Worm (Caenorhabditis elegans) whole organism, young adult: ENCODE measurements around the gene W04G3.10.
A peak's percentile ranks its signal among the peaks of the same experiment; 100 is the strongest.

ENCODE experiments used
- B0019.2 ChIP-seq: fragments of 200-800 bp; sonication (Bioruptor generic); conservative IDR thresholded peaks from 2 replicates; pipeline ENCODE4 v1.3.6; 2022; ENCODE audit warnings: missing genetic modification reagents, missing genetic modification characterization, missing compliant biosample characterization
- B0035.1 ChIP-seq: sonication (generic microtip); optimal IDR thresholded peaks from 2 replicates; lab custom pipeline; 2016; ENCODE audit warnings: missing genetic modification characterization, mild to moderate bottlenecking, missing compliant biosample characterization, missing genotype, missing genetic modification reagents
- F23B12.7 ChIP-seq: sonication (generic microtip); optimal IDR thresholded peaks from 2 replicates; lab custom pipeline; 2017; ENCODE audit warnings: missing genetic modification characterization, mild to moderate bottlenecking, missing compliant biosample characterization, antibody characterized with exemption, moderate library complexity; ENCODE audit not compliant: insufficient read depth
- T26A5.8 ChIP-seq: sonication (generic microtip); optimal IDR thresholded peaks from 2 replicates; lab custom pipeline; 2016; ENCODE audit warnings: missing genetic modification characterization, missing compliant biosample characterization
- Y95B8A.8 ChIP-seq: fragments of 200-800 bp; sonication (Bioruptor generic); IDR thresholded peaks from 2 replicates; pipeline ENCODE4 v1.3.6; 2022; ENCODE audit warnings: missing genetic modification reagents, missing genetic modification characterization, missing compliant biosample characterization
- aptf-2 ChIP-seq: fragments of 200-800 bp; sonication (Bioruptor generic); conservative IDR thresholded peaks from 2 replicates; pipeline ENCODE4 v1.3.6; 2022; ENCODE audit warnings: missing genetic modification reagents, missing genetic modification characterization, missing compliant biosample characterization
- bed-2 ChIP-seq: fragments of 200-800 bp; sonication (Bioruptor generic); IDR thresholded peaks from 2 replicates; pipeline ENCODE4 v1.3.6; 2022; ENCODE audit warnings: missing genetic modification reagents, missing genetic modification characterization, missing compliant biosample characterization
- ccch-3 ChIP-seq: fragments of 200-800 bp; sonication (Bioruptor generic); optimal IDR thresholded peaks from 2 replicates; lab custom pipeline; 2018; ENCODE audit warnings: mild to moderate bottlenecking, missing genetic modification characterization, missing compliant biosample characterization
- ceh-58 ChIP-seq: fragments of 200-800 bp; sonication (Bioruptor generic); IDR thresholded peaks from 2 replicates; pipeline ENCODE4 v1.3.6; 2022; ENCODE audit warnings: missing genetic modification characterization, missing compliant biosample characterization
- ceh-79 ChIP-seq: sonication (generic microtip); optimal IDR thresholded peaks from 2 replicates; lab custom pipeline; 2017; ENCODE audit warnings: mild to moderate bottlenecking, missing genetic modification characterization, missing compliant biosample characterization
- die-1 ChIP-seq: sonication (generic microtip); optimal IDR thresholded peaks from 2 replicates; lab custom pipeline; 2016; ENCODE audit warnings: missing genotype, mild to moderate bottlenecking, missing genetic modification characterization, missing compliant biosample characterization
- dpff-1 ChIP-seq: sonication (generic microtip); optimal IDR thresholded peaks from 2 replicates; lab custom pipeline; 2017; ENCODE audit warnings: mild to moderate bottlenecking, missing genetic modification characterization, missing compliant biosample characterization
- efl-1 ChIP-seq: fragments of 150-350 bp; optimal IDR thresholded peaks from 2 replicates; lab custom pipeline; 2014; ENCODE audit warnings: missing biosample characterization, missing genetic modification reagents, missing genetic modification characterization
- egl-18 ChIP-seq: fragments of 200-800 bp; sonication (Bioruptor generic); IDR thresholded peaks from 2 replicates; pipeline ENCODE4 v1.3.6; 2022; ENCODE audit warnings: missing genetic modification reagents, missing genetic modification characterization, missing compliant biosample characterization
- fkh-3 ChIP-seq: sonication (generic microtip); optimal IDR thresholded peaks from 2 replicates; lab custom pipeline; 2016; ENCODE audit warnings: mild to moderate bottlenecking, missing genetic modification characterization, missing compliant biosample characterization
- him-1 ChIP-seq: sonication (generic microtip); optimal IDR thresholded peaks from 2 replicates; lab custom pipeline; 2016; ENCODE audit warnings: missing genotype, missing genetic modification reagents, missing genetic modification characterization, missing compliant biosample characterization
- hsf-1 ChIP-seq: fragments of 200-800 bp; sonication (Bioruptor generic); IDR thresholded peaks from 2 replicates; pipeline ENCODE4 v1.3.6; 2022; ENCODE audit warnings: missing genetic modification reagents, missing genetic modification characterization, missing compliant biosample characterization
- lag-1 ChIP-seq: fragments of 200-800 bp; sonication (Bioruptor generic); IDR thresholded peaks from 2 replicates; pipeline ENCODE4 v1.3.6; 2022; ENCODE audit warnings: missing genetic modification reagents, missing genetic modification characterization, missing compliant biosample characterization
- lin-35 ChIP-seq, 3 experiments: fragments of 150-350 bp in 2 of 3; sonication (generic microtip) in 1 of 3; optimal IDR thresholded peaks; 2 replicates each; lab custom pipeline; 2014 to 2018; ENCODE audit warnings: missing biosample characterization in 3 of 3, missing genetic modification characterization in 3 of 3, missing genetic modification reagents in 3 of 3
- lin-40 ChIP-seq: sonication (generic microtip); optimal IDR thresholded peaks from 2 replicates; lab custom pipeline; 2016; ENCODE audit warnings: missing genetic modification characterization, mild to moderate bottlenecking, missing compliant biosample characterization, missing genotype, missing genetic modification reagents
- madf-10 ChIP-seq: sonication (generic microtip); optimal IDR thresholded peaks from 2 replicates; lab custom pipeline; 2016; ENCODE audit warnings: mild to moderate bottlenecking, missing genetic modification characterization, missing compliant biosample characterization
- madf-3 ChIP-seq: fragments of 200-800 bp; sonication (Bioruptor generic); IDR thresholded peaks from 2 replicates; pipeline ENCODE4 v1.3.6; 2022; ENCODE audit warnings: missing genetic modification reagents, missing genetic modification characterization, missing compliant biosample characterization
- madf-6 ChIP-seq: fragments of 200-800 bp; sonication (Bioruptor generic); IDR thresholded peaks from 2 replicates; pipeline ENCODE4 v1.3.6; 2022; ENCODE audit warnings: missing genetic modification reagents, missing genetic modification characterization, missing compliant biosample characterization
- nfyb-1 ChIP-seq: fragments of 200-800 bp; sonication (Bioruptor generic); IDR thresholded peaks from 2 replicates; pipeline ENCODE4 v1.3.6; 2022; ENCODE audit warnings: missing genetic modification reagents, missing genetic modification characterization, missing compliant biosample characterization
- nhr-179 ChIP-seq: sonication (generic microtip); optimal IDR thresholded peaks from 2 replicates; lab custom pipeline; 2016; ENCODE audit warnings: mild to moderate bottlenecking, missing genetic modification characterization, missing compliant biosample characterization
- nhr-80 ChIP-seq: sonication (generic microtip); optimal IDR thresholded peaks from 2 replicates; lab custom pipeline; 2016; ENCODE audit warnings: missing genetic modification characterization, missing compliant biosample characterization
- pha-4 ChIP-seq: fragments of 150-350 bp; sonication (generic microtip); optimal IDR thresholded peaks from 2 replicates; lab custom pipeline; 2014; ENCODE audit warnings: missing biosample characterization, missing genetic modification reagents, missing genetic modification characterization
- rcor-1 ChIP-seq: fragments of 200-800 bp; sonication (Bioruptor generic); IDR thresholded peaks from 2 replicates; pipeline ENCODE4 v1.3.6; 2022; ENCODE audit warnings: missing genetic modification reagents, missing genetic modification characterization, missing compliant biosample characterization
- sdz-38 ChIP-seq: sonication (generic microtip); optimal IDR thresholded peaks from 2 replicates; lab custom pipeline; 2016; ENCODE audit warnings: missing genotype, missing genetic modification characterization, missing compliant biosample characterization
- snpc-1.3 ChIP-seq: sonication (generic microtip); optimal IDR thresholded peaks from 2 replicates; lab custom pipeline; 2017; ENCODE audit warnings: missing genetic modification characterization, mild to moderate bottlenecking, missing compliant biosample characterization, antibody characterized with exemption, moderate library complexity, missing genotype, missing genetic modification reagents; ENCODE audit not compliant: insufficient read depth
- somi-1 ChIP-seq: fragments of 200-800 bp; sonication (Bioruptor generic); optimal IDR thresholded peaks from 2 replicates; lab custom pipeline; 2018; ENCODE audit warnings: mild to moderate bottlenecking, missing genetic modification characterization, missing compliant biosample characterization
- tbp1 ChIP-seq: fragments of 200-800 bp; sonication (Bioruptor generic); optimal IDR thresholded peaks from 2 replicates; lab custom pipeline; 2018; ENCODE audit warnings: mild to moderate bottlenecking, missing genetic modification characterization, missing compliant biosample characterization
- ztf-22 ChIP-seq: fragments of 200-800 bp; sonication (Bioruptor generic); optimal IDR thresholded peaks from 2 replicates; lab custom pipeline; 2018; ENCODE audit warnings: mild to moderate bottlenecking, missing genetic modification characterization, moderate library complexity, missing compliant biosample characterization
- ztf-25 ChIP-seq: fragments of 200-800 bp; sonication (Bioruptor generic); IDR thresholded peaks from 2 replicates; pipeline ENCODE4 v1.3.6; 2022; ENCODE audit warnings: missing genetic modification reagents, missing genetic modification characterization, missing compliant biosample characterization
- ztf-26 ChIP-seq: sonication (generic microtip); optimal IDR thresholded peaks from 2 replicates; lab custom pipeline; 2017; ENCODE audit warnings: missing genetic modification characterization, missing compliant biosample characterization
- ztf-28 ChIP-seq: fragments of 200-800 bp; sonication (Bioruptor generic); IDR thresholded peaks from 2 replicates; pipeline ENCODE4 v1.3.6; 2022; ENCODE audit warnings: missing genetic modification reagents, missing genetic modification characterization, missing compliant biosample characterization

Gene W04G3.10

ce11 chrX:11080170-11080728 lies 2.2 kb upstream of the W04G3.10 start, which contains the start of gene sulp-7:
sulp-7 (plus strand) TSS chrX:11080678.
- no peak for TF ChIP-seq sdz-38 (tag; lab: Kevin White, UChicago)
- TF ChIP-seq dpff-1 (tag; lab: Kevin White, UChicago), result no peak
- no peak for TF ChIP-seq T26A5.8 (tag; lab: Kevin White, UChicago)
- TF ChIP-seq nhr-80, result peak; percentile 35
- no peak for TF ChIP-seq lin-35 (GFP tag; optimal IDR thresholded peaks at IDR 0.05; lab: Kevin White, UChicago)

ce11 chrX:11079667-11080066 lies 1.6 kb upstream of the W04G3.10 start, which contains the start of gene W04G3.13:
W04G3.13 (minus strand) TSS chrX:11079767.
- TF ChIP-seq snpc-1.3 (no peak), F23B12.7 (tag; lab: Kevin White, UChicago) (no peak), madf-10 (tag; lab: Kevin White, UChicago) (no peak), B0019.2 (GFP tag; lab: Robert Waterston, UW) (no peak), Y95B8A.8 (no peak), madf-3 (GFP tag; lab: Robert Waterston, UW) (no peak), die-1 (tag; lab: Kevin White, UChicago) (no peak), fkh-3 (tag; lab: Kevin White, UChicago) (no peak), him-1 (no peak), lag-1 (GFP tag; lab: Robert Waterston, UW) (no peak), efl-1 (GFP tag; lab: Kevin White, UChicago) (no peak), bed-2 (GFP tag; lab: Robert Waterston, UW) (no peak), ccch-3 (no peak), egl-18 (GFP tag; lab: Robert Waterston, UW) (no peak), madf-6 (GFP tag; lab: Robert Waterston, UW) (no peak), hsf-1 (GFP tag; lab: Robert Waterston, UW) (no peak)
- TF ChIP-seq, all 124 proteins: peak for 0

- no peak for TF ChIP-seq ztf-28 (GFP tag; lab: Robert Waterston, UW)
- no peak for TF ChIP-seq aptf-2
- no peak for TF ChIP-seq ztf-26 (tag; lab: Kevin White, UChicago)
- TF ChIP-seq rcor-1 (GFP tag; lab: Robert Waterston, UW), result no peak
- TF ChIP-seq nhr-179, result no peak
- TF ChIP-seq ceh-79 (tag; lab: Kevin White, UChicago), result no peak
- no peak for TF ChIP-seq lin-40 (tag; lab: Kevin White, UChicago)
- TF ChIP-seq tbp1, result no peak
- TF ChIP-seq ztf-22, result no peak
- TF ChIP-seq pha-4 (tag; lab: Kevin White, UChicago), result no peak
- TF ChIP-seq ztf-25, result no peak
- TF ChIP-seq B0035.1 (tag; lab: Kevin White, UChicago), result no peak
- no peak for TF ChIP-seq somi-1 (GFP tag; lab: Kevin White, UChicago)
Observed at ce11 chrX:11076491-11076890, 1.6 kb downstream of the W04G3.10 start, which contains the start of gene W04G3.12. W04G3.12 (minus strand) TSS chrX:11076801.

- TF ChIP-seq nfyb-1 (GFP tag; lab: Robert Waterston, UW), result no peak
- no peak for TF ChIP-seq ceh-58
- TF ChIP-seq, all 124 proteins: peak for 0
Observed at ce11 chrX:11073358-11073757, 4.7 kb downstream of the W04G3.10 start, which contains the start of gene W04G3.5. W04G3.5 (plus strand) TSS chrX:11073658.
